Worm (Caenorhabditis elegans) whole organism, late embryonic: ENCODE results near the gene B0244.9.

Experiments used
- Y22D7AL.16 ChIP-seq: sonication (generic microtip); optimal IDR thresholded peaks from 2 replicates; lab custom pipeline; 2016; ENCODE audit warnings: missing genetic modification characterization, missing compliant biosample characterization
- ama-1 ChIP-seq: fragments of 150-350 bp; optimal IDR thresholded peaks from 2 replicates; lab custom pipeline; 2014
- ceh-31 ChIP-seq: sonication (generic microtip); optimal IDR thresholded peaks from 2 replicates; lab custom pipeline; 2016; ENCODE audit warnings: missing genetic modification characterization, missing compliant biosample characterization
- ceh-45 ChIP-seq: fragments of 200-800 bp; sonication (Bioruptor generic); IDR thresholded peaks from 2 replicates; pipeline ENCODE4 v1.3.6; 2022; ENCODE audit warnings: missing genetic modification reagents, missing genetic modification characterization, missing compliant biosample characterization
- ceh-48 ChIP-seq: sonication (generic microtip); optimal IDR thresholded peaks from 2 replicates; lab custom pipeline; 2016; ENCODE audit warnings: missing genetic modification characterization, inconsistent platforms, missing compliant biosample characterization
- fkh-10 ChIP-seq: fragments of 150-350 bp; optimal IDR thresholded peaks from 2 replicates; lab custom pipeline; 2014; ENCODE audit warnings: missing biosample characterization, missing genetic modification reagents, missing genetic modification characterization
- nfya-1 ChIP-seq: sonication (generic microtip); optimal IDR thresholded peaks from 2 replicates; lab custom pipeline; 2017; ENCODE audit warnings: missing genetic modification characterization, mild to moderate bottlenecking, missing compliant biosample characterization, antibody characterized with exemption, moderate library complexity
- nhr-11 ChIP-seq: fragments of 150-350 bp; optimal IDR thresholded peaks from 2 replicates; lab custom pipeline; 2014; ENCODE audit warnings: missing biosample characterization, missing genetic modification characterization
- odd-2 ChIP-seq: sonication (generic microtip); optimal IDR thresholded peaks from 2 replicates; lab custom pipeline; 2017; ENCODE audit warnings: antibody characterized with exemption, mild to moderate bottlenecking, missing genetic modification characterization, missing compliant biosample characterization
- sox-2 ChIP-seq: fragments of 200-800 bp; sonication (Bioruptor generic); IDR thresholded peaks from 2 replicates; pipeline ENCODE4 v1.3.6; 2022; ENCODE audit warnings: missing genetic modification reagents, missing genetic modification characterization, missing compliant biosample characterization
- sox-4 ChIP-seq: sonication (generic microtip); optimal IDR thresholded peaks from 2 replicates; lab custom pipeline; 2017; ENCODE audit warnings: mild to moderate bottlenecking, missing genetic modification characterization, inconsistent platforms, missing compliant biosample characterization
- tbx-2 ChIP-seq: sonication (generic microtip); optimal IDR thresholded peaks from 2 replicates; lab custom pipeline; 2016; ENCODE audit warnings: missing genetic modification characterization, missing compliant biosample characterization
- ztf-16 ChIP-seq: sonication (generic microtip); optimal IDR thresholded peaks from 2 replicates; lab custom pipeline; 2017; ENCODE audit warnings: missing genetic modification characterization, missing compliant biosample characterization

- no peak for TF ChIP-seq ama-1 (lab: Kevin White, UChicago)
- TF ChIP-seq fkh-10 (GFP tag; lab: Kevin White, UChicago) = no peak
- TF ChIP-seq odd-2 (tag; lab: Kevin White, UChicago) = no peak
- TF ChIP-seq tbx-2 (tag; lab: Kevin White, UChicago) = no peak
- no peak for TF ChIP-seq sox-4
- TF ChIP-seq nhr-11 (tag; lab: Kevin White, UChicago) = no peak
- no peak for TF ChIP-seq nfya-1 (tag; lab: Kevin White, UChicago)
- TF ChIP-seq ceh-45 = no peak
- no peak for TF ChIP-seq ceh-31
- TF ChIP-seq ztf-16 (tag; lab: Kevin White, UChicago) = no peak
- no peak for TF ChIP-seq Y22D7AL.16 (tag; lab: Kevin White, UChicago)
- no peak for TF ChIP-seq ceh-48 (tag; lab: Kevin White, UChicago)
- no peak for TF ChIP-seq sox-2
These were observed 1.5 kb downstream of the B0244.9 start for ce11 chrIII:5729367-5729766.
